Worm (Caenorhabditis elegans) whole organism, L1 larva: Measurements from ENCODE around the gene smc-5.

ENCODE experiments used
- aha-1 ChIP-seq: fragments of 150-350 bp; optimal IDR thresholded peaks from 2 replicates; lab custom pipeline; 2014; ENCODE audit warnings: missing biosample characterization, missing genetic modification characterization
- fkh-10 ChIP-seq: sonication (generic microtip); optimal IDR thresholded peaks from 2 replicates; lab custom pipeline; 2017; ENCODE audit warnings: missing biosample characterization, missing genetic modification reagents, missing genetic modification characterization
- lsy-2 ChIP-seq, 2 experiments: fragments of 150-350 bp; optimal IDR thresholded peaks; 2 replicates each; lab custom pipeline; 2014; ENCODE audit warnings: missing biosample characterization in 2 of 2, missing genetic modification characterization in 2 of 2
- nhr-12 ChIP-seq: sonication (generic microtip); optimal IDR thresholded peaks from 2 replicates; lab custom pipeline; 2017; ENCODE audit warnings: missing biosample characterization, missing genetic modification characterization
- nhr-237 ChIP-seq: fragments of 150-350 bp; optimal IDR thresholded peaks from 2 replicates; lab custom pipeline; 2014; ENCODE audit warnings: missing biosample characterization, missing genetic modification characterization
- rnt-1 ChIP-seq: sonication (generic microtip); optimal IDR thresholded peaks from 2 replicates; lab custom pipeline; 2016; ENCODE audit warnings: mild to moderate bottlenecking, missing genetic modification characterization, moderate library complexity, missing compliant biosample characterization
- unc-86 ChIP-seq: sonication (generic microtip); optimal IDR thresholded peaks from 2 replicates; lab custom pipeline; 2016; ENCODE audit warnings: missing genetic modification characterization, missing compliant biosample characterization

DNA sequence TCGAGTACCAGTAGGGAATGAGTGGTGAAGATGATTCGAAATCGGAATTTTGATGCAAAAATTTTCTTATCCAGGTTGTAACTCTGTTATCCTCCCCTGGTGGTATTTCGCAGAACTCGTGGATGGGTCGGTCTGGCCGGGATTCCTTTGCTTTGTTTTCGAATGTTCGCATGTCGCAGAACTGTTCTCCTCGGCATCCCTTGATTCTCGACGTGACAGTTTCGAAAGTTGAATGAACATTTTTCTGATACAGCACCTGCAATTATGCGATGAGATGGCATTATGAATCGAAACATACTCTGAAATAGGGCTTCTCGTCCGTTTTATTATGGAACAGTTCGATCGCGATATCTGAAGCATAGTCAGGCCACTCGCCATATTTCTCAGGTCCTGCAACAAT, 5.7 kb upstream of the smc-5 start:
- TF ChIP-seq unc-86 (tag; lab: Kevin White, UChicago) (no peak), nhr-237 (tag; lab: Kevin White, UChicago) (no peak), rnt-1 (tag; lab: Kevin White, UChicago) (no peak), lsy-2 (tag; optimal IDR thresholded peaks at IDR 0.05; lab: Kevin White, UChicago) (peak in 1 of 2 experiments; percentile 2), fkh-10 (no peak), aha-1 (no peak), nhr-12 (tag; lab: Kevin White, UChicago) (no peak)
